Worm (Caenorhabditis elegans) whole organism, late embryonic: ENCODE measurements around the gene skr-21.

Experiments used
- F13H6.1 ChIP-seq: sonication (generic microtip); optimal IDR thresholded peaks from 2 replicates; lab custom pipeline; 2016; ENCODE audit warnings: missing genetic modification characterization, missing compliant biosample characterization
- ama-1 ChIP-seq: fragments of 150-350 bp; optimal IDR thresholded peaks from 2 replicates; lab custom pipeline; 2014
- fkh-10 ChIP-seq: fragments of 150-350 bp; optimal IDR thresholded peaks from 2 replicates; lab custom pipeline; 2014; ENCODE audit warnings: missing biosample characterization, missing genetic modification reagents, missing genetic modification characterization
- nfya-1 ChIP-seq: sonication (generic microtip); optimal IDR thresholded peaks from 2 replicates; lab custom pipeline; 2017; ENCODE audit warnings: missing genetic modification characterization, mild to moderate bottlenecking, missing compliant biosample characterization, antibody characterized with exemption, moderate library complexity
- pqm-1 ChIP-seq: sonication (generic microtip); optimal IDR thresholded peaks from 2 replicates; lab custom pipeline; 2016; ENCODE audit warnings: missing genetic modification characterization, missing compliant biosample characterization
- sdc-2 ChIP-seq: sonication (generic microtip); optimal IDR thresholded peaks from 2 replicates; lab custom pipeline; 2016; ENCODE audit warnings: missing genotype, missing genetic modification characterization, missing compliant biosample characterization
- unc-55 ChIP-seq: sonication (generic microtip); optimal IDR thresholded peaks from 2 replicates; lab custom pipeline; 2017; ENCODE audit warnings: missing biosample characterization, missing genetic modification reagents, missing genetic modification characterization

ce11 chrX:13206911-13207310 is 19.6 kb downstream of the skr-21 start:
- no peak for TF ChIP-seq nfya-1 (tag; lab: Kevin White, UChicago)
- no peak for TF ChIP-seq ama-1 (lab: Kevin White, UChicago)
- peak; percentile 3 for TF ChIP-seq unc-55 (GFP tag; lab: Kevin White, UChicago)
- TF ChIP-seq F13H6.1 (tag; lab: Kevin White, UChicago): no peak
- TF ChIP-seq fkh-10 (GFP tag; lab: Kevin White, UChicago): no peak
- TF ChIP-seq sdc-2 (tag; lab: Kevin White, UChicago): no peak
- no peak for TF ChIP-seq pqm-1 (tag; lab: Kevin White, UChicago)
